Worm (Caenorhabditis elegans) whole organism, L4 larva: ENCODE measurements around the gene cyp-34A6.

ENCODE experiments used
- D1046.2 ChIP-seq: fragments of 200-800 bp; sonication (Bioruptor generic); IDR thresholded peaks from 2 replicates; pipeline ENCODE4 v1.3.6; 2022; ENCODE audit warnings: missing genetic modification characterization, missing compliant biosample characterization
- F10B5.3 ChIP-seq: sonication (generic microtip); optimal IDR thresholded peaks from 2 replicates; lab custom pipeline; 2016; ENCODE audit warnings: mild to moderate bottlenecking, missing genetic modification characterization, missing compliant biosample characterization
- F26F4.8 ChIP-seq: fragments of 200-800 bp; sonication (Bioruptor generic); conservative IDR thresholded peaks from 2 replicates; pipeline ENCODE4 v1.3.6; 2022; ENCODE audit warnings: missing genetic modification characterization, missing compliant biosample characterization
- T26A8.4 ChIP-seq: fragments of 200-800 bp; sonication (Bioruptor generic); IDR thresholded peaks from 2 replicates; pipeline ENCODE4 v1.3.6; 2022; ENCODE audit warnings: missing genetic modification characterization, missing compliant biosample characterization
- Y48G9A.11 ChIP-seq: fragments of 200-800 bp; sonication (Bioruptor generic); IDR thresholded peaks from 2 replicates; pipeline ENCODE4 v1.3.6; 2022; ENCODE audit warnings: missing genetic modification reagents, missing genetic modification characterization, missing compliant biosample characterization
- ZK337.2 ChIP-seq: fragments of 200-800 bp; sonication (Bioruptor generic); IDR thresholded peaks from 2 replicates; pipeline ENCODE4 v1.3.6; 2022; ENCODE audit warnings: missing genetic modification reagents, missing genetic modification characterization, missing compliant biosample characterization
- ZK546.5 ChIP-seq, 2 experiments: sonication (generic microtip); optimal IDR thresholded peaks; 2 replicates each; lab custom pipeline; 2017; ENCODE audit warnings: missing biosample characterization in 2 of 2, missing genetic modification characterization in 2 of 2
- aly-2 ChIP-seq: sonication (generic microtip); optimal IDR thresholded peaks from 2 replicates; lab custom pipeline; 2018; ENCODE audit warnings: missing biosample characterization, missing genetic modification characterization
- arid-1 ChIP-seq: fragments of 200-800 bp; sonication (Bioruptor generic); conservative IDR thresholded peaks from 2 replicates; pipeline ENCODE4 v1.3.6; 2022; ENCODE audit warnings: missing genetic modification reagents, missing genetic modification characterization, missing compliant biosample characterization
- attf-4 ChIP-seq: sonication (generic microtip); optimal IDR thresholded peaks from 3 replicates; lab custom pipeline; 2017; ENCODE audit warnings: missing biosample characterization, missing genetic modification characterization
- ceh-28 ChIP-seq: fragments of 150-350 bp; optimal IDR thresholded peaks from 2 replicates; lab custom pipeline; 2014; ENCODE audit warnings: missing biosample characterization, missing genetic modification reagents, missing genetic modification characterization
- ceh-44 ChIP-seq: fragments of 200-800 bp; sonication (Bioruptor generic); IDR thresholded peaks from 2 replicates; pipeline ENCODE4 v1.3.6; 2022; ENCODE audit warnings: missing genetic modification reagents, missing genetic modification characterization, missing compliant biosample characterization
- ceh-62 ChIP-seq: sonication (generic microtip); optimal IDR thresholded peaks from 2 replicates; lab custom pipeline; 2017; ENCODE audit warnings: missing biosample characterization, missing genetic modification characterization
- daf-12 ChIP-seq: fragments of 150-350 bp; optimal IDR thresholded peaks from 2 replicates; lab custom pipeline; 2014; ENCODE audit warnings: missing biosample characterization, missing genetic modification reagents, missing genetic modification characterization
- daf-19 ChIP-seq: fragments of 200-800 bp; sonication (Bioruptor generic); conservative IDR thresholded peaks from 2 replicates; pipeline ENCODE4 v1.3.6; 2022; ENCODE audit warnings: missing genetic modification characterization, missing compliant biosample characterization
- daf-8 ChIP-seq: fragments of 200-800 bp; sonication (Bioruptor generic); IDR thresholded peaks from 2 replicates; pipeline ENCODE4 v1.3.6; 2022; ENCODE audit warnings: missing genetic modification characterization, missing compliant biosample characterization
- dmd-8 ChIP-seq: fragments of 200-800 bp; sonication (Bioruptor generic); IDR thresholded peaks from 2 replicates; pipeline ENCODE4 v1.3.6; 2022; ENCODE audit warnings: missing genetic modification characterization, missing compliant biosample characterization
- duxl-1 ChIP-seq: sonication (generic microtip); optimal IDR thresholded peaks from 2 replicates; lab custom pipeline; 2016; ENCODE audit warnings: mild to moderate bottlenecking, missing genetic modification characterization, moderate library complexity, missing compliant biosample characterization; ENCODE audit not compliant: poor library complexity
- dve-1 ChIP-seq: sonication (generic microtip); optimal IDR thresholded peaks from 2 replicates; lab custom pipeline; 2017; ENCODE audit warnings: antibody characterized with exemption, mild to moderate bottlenecking, missing genetic modification characterization, missing compliant biosample characterization; ENCODE audit not compliant: insufficient read depth
- fos-1 ChIP-seq: fragments of 150-350 bp; optimal IDR thresholded peaks from 2 replicates; lab custom pipeline; 2014; ENCODE audit warnings: missing biosample characterization, missing genetic modification characterization
- hmg-1.1 ChIP-seq: fragments of 200-800 bp; sonication (Bioruptor generic); IDR thresholded peaks from 2 replicates; pipeline ENCODE4 v1.3.6; 2022; ENCODE audit warnings: missing genetic modification reagents, missing genetic modification characterization, missing compliant biosample characterization
- jun-1 ChIP-seq: fragments of 150-350 bp; optimal IDR thresholded peaks from 2 replicates; lab custom pipeline; 2014; ENCODE audit warnings: missing biosample characterization, missing genetic modification reagents, missing genetic modification characterization
- lim-7 ChIP-seq: fragments of 200-800 bp; sonication (Bioruptor generic); IDR thresholded peaks from 2 replicates; pipeline ENCODE4 v1.3.6; 2022; ENCODE audit warnings: missing genetic modification characterization, missing compliant biosample characterization
- lin-15B ChIP-seq: fragments of 150-350 bp; sonication (generic microtip); optimal IDR thresholded peaks from 3 replicates; lab custom pipeline; 2014; ENCODE audit warnings: missing biosample characterization, missing genetic modification characterization
- lin-29 ChIP-seq: fragments of 200-800 bp; sonication (Bioruptor generic); IDR thresholded peaks from 2 replicates; pipeline ENCODE4 v1.3.6; 2022; ENCODE audit warnings: missing genetic modification reagents, missing genetic modification characterization, missing compliant biosample characterization
- lsy-2 ChIP-seq, 2 experiments: fragments of 150-350 bp in 1 of 2; sonication (generic microtip) in 1 of 2; optimal IDR thresholded peaks; 2 replicates each; lab custom pipeline; 2014 to 2017; ENCODE audit warnings: missing biosample characterization in 2 of 2, missing genetic modification characterization in 2 of 2
- mep-1 ChIP-seq: fragments of 150-350 bp; sonication (generic microtip); optimal IDR thresholded peaks from 3 replicates; lab custom pipeline; 2014; ENCODE audit warnings: missing biosample characterization, missing genetic modification characterization
- mes-2 ChIP-seq: sonication (generic microtip); optimal IDR thresholded peaks from 2 replicates; lab custom pipeline; 2016; ENCODE audit warnings: missing genotype, mild to moderate bottlenecking, missing genetic modification characterization, missing compliant biosample characterization; ENCODE audit not compliant: poor library complexity, severe bottlenecking
- nhr-102 ChIP-seq: sonication (generic microtip); optimal IDR thresholded peaks from 2 replicates; lab custom pipeline; 2016; ENCODE audit warnings: mild to moderate bottlenecking, missing genetic modification characterization, moderate library complexity, missing compliant biosample characterization
- nhr-111 ChIP-seq: fragments of 200-800 bp; sonication (Bioruptor generic); optimal IDR thresholded peaks from 2 replicates; lab custom pipeline; 2018; ENCODE audit warnings: mild to moderate bottlenecking, missing genetic modification characterization, missing compliant biosample characterization
- nhr-237 ChIP-seq: sonication (generic microtip); optimal IDR thresholded peaks from 2 replicates; lab custom pipeline; 2017; ENCODE audit warnings: missing biosample characterization, missing genetic modification characterization
- nhr-28 ChIP-seq: fragments of 150-350 bp; optimal IDR thresholded peaks from 2 replicates; lab custom pipeline; 2014; ENCODE audit warnings: missing biosample characterization, missing genetic modification characterization
- nhr-41 ChIP-seq: fragments of 200-800 bp; sonication (Bioruptor generic); IDR thresholded peaks from 2 replicates; pipeline ENCODE4 v1.3.6; 2022; ENCODE audit warnings: missing genetic modification reagents, missing genetic modification characterization, missing compliant biosample characterization
- nhr-42 ChIP-seq: fragments of 200-800 bp; sonication (Bioruptor generic); IDR thresholded peaks from 2 replicates; pipeline ENCODE4 v1.3.6; 2022; ENCODE audit warnings: missing genetic modification characterization, missing compliant biosample characterization
- nhr-6 ChIP-seq: fragments of 150-350 bp; optimal IDR thresholded peaks from 2 replicates; lab custom pipeline; 2014; ENCODE audit warnings: missing biosample characterization, missing genetic modification characterization
- pha-4 ChIP-seq, 2 experiments: fragments of 150-350 bp in 1 of 2; fragments of 200-800 bp in 1 of 2; sonication (Bioruptor generic) in 1 of 2; IDR thresholded peaks in 1 of 2; optimal IDR thresholded peaks in 1 of 2; 2 replicates each; pipeline versions ENCODE4 v1.3.6 to Lab custom; 2014 to 2022; ENCODE audit warnings: missing genetic modification characterization in 2 of 2, missing genetic modification reagents in 2 of 2, missing biosample characterization in 1 of 2, missing compliant biosample characterization in 1 of 2
- php-3 ChIP-seq: fragments of 200-800 bp; sonication (Bioruptor generic); IDR thresholded peaks from 2 replicates; pipeline ENCODE4 v1.3.6; 2022; ENCODE audit warnings: missing genetic modification reagents, missing genetic modification characterization, missing compliant biosample characterization
- saeg-2 ChIP-seq: fragments of 200-800 bp; sonication (Bioruptor generic); IDR thresholded peaks from 2 replicates; pipeline ENCODE4 v1.3.6; 2022; ENCODE audit warnings: missing genetic modification reagents, missing genetic modification characterization, missing compliant biosample characterization
- sdz-12 ChIP-seq: fragments of 200-800 bp; sonication (Bioruptor generic); optimal IDR thresholded peaks from 2 replicates; lab custom pipeline; 2018; ENCODE audit warnings: mild to moderate bottlenecking, missing genetic modification characterization, missing compliant biosample characterization
- snpc-4 ChIP-seq: fragments of 150-350 bp; optimal IDR thresholded peaks from 2 replicates; lab custom pipeline; 2014; ENCODE audit warnings: missing biosample characterization, missing genetic modification characterization
- spr-1 ChIP-seq: sonication (generic microtip); optimal IDR thresholded peaks from 2 replicates; lab custom pipeline; 2016; ENCODE audit warnings: mild to moderate bottlenecking, missing genetic modification characterization, missing compliant biosample characterization
- unc-130 ChIP-seq: sonication (generic microtip); optimal IDR thresholded peaks from 2 replicates; lab custom pipeline; 2016; ENCODE audit warnings: missing genetic modification reagents, missing genetic modification characterization, missing compliant biosample characterization
- unc-62 ChIP-seq, 3 experiments: fragments of 150-350 bp in 1 of 3; sonication (generic microtip); optimal IDR thresholded peaks in 2 of 3; peaks in 1 of 3; 1 replicate in 1 of 3; 2 replicates in 2 of 3; lab custom pipeline; 2014 to 2017; ENCODE audit warnings: missing biosample characterization in 3 of 3, missing genetic modification characterization in 3 of 3, missing genetic modification reagents in 3 of 3, missing genotype in 1 of 3
- zfp-2 ChIP-seq: sonication (generic microtip); optimal IDR thresholded peaks from 2 replicates; lab custom pipeline; 2016; ENCODE audit warnings: mild to moderate bottlenecking, missing genetic modification characterization, missing compliant biosample characterization
- zip-11 ChIP-seq: fragments of 200-800 bp; sonication (Bioruptor generic); IDR thresholded peaks from 2 replicates; pipeline ENCODE4 v1.3.6; 2022; ENCODE audit warnings: missing genetic modification characterization, missing compliant biosample characterization
- ztf-11 ChIP-seq: fragments of 150-350 bp; optimal IDR thresholded peaks from 2 replicates; lab custom pipeline; 2014; ENCODE audit warnings: missing biosample characterization, missing genetic modification characterization

cyp-34A6 gene

DNA sequence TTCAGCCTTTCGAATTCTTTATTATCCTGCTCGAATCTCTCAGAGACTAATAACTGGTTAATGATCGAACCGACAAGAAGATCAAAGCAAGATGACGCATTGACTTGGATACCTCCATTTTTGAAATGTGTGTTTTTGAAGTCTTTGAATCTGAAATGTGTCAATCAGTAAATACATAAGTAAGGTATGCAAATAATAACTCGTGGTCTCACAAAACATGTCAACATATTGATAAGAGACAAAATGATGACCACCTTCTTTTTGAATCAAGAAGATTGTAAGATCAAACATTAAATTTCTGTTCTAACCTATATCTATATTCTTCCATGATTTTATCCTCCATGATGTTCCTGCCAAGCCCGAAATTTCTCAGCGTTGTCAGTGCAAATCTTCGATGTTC, 8.5 kb upstream of the cyp-34A6 start (continued):
- no peak for TF ChIP-seq F10B5.3 (tag; lab: Kevin White, UChicago)
- TF ChIP-seq duxl-1 (tag; lab: Kevin White, UChicago): no peak
- no peak for TF ChIP-seq unc-130 (GFP tag; lab: Kevin White, UChicago)
- no peak for TF ChIP-seq fos-1 (tag; lab: Kevin White, UChicago)
- no peak for TF ChIP-seq attf-4
- no peak for TF ChIP-seq daf-8 (GFP tag; lab: Robert Waterston, UW)
- peak; percentile 47 for TF ChIP-seq dve-1 (tag; lab: Kevin White, UChicago)
- TF ChIP-seq jun-1 (tag; lab: Kevin White, UChicago): no peak
- no peak for TF ChIP-seq aly-2 (tag; lab: Kevin White, UChicago)
- TF ChIP-seq nhr-237 (tag; lab: Kevin White, UChicago): no peak
- TF ChIP-seq nhr-6 (tag; lab: Kevin White, UChicago): no peak
- no peak for TF ChIP-seq sdz-12
- no peak for TF ChIP-seq nhr-42 (GFP tag; lab: Robert Waterston, UW)
- TF ChIP-seq nhr-28 (tag; lab: Kevin White, UChicago): peak; percentile 75
- no peak for TF ChIP-seq lim-7 (GFP tag; lab: Robert Waterston, UW)
- TF ChIP-seq nhr-102 (tag; lab: Kevin White, UChicago): peak; percentile 3
- TF ChIP-seq ceh-28 (tag; lab: Kevin White, UChicago): no peak
- no peak for TF ChIP-seq hmg-1.1 (GFP tag; lab: Robert Waterston, UW)
- TF ChIP-seq ztf-11 (tag; lab: Kevin White, UChicago): no peak
- TF ChIP-seq ceh-44: no peak
- TF ChIP-seq snpc-4: no peak
- no peak for TF ChIP-seq T26A8.4

DNA sequence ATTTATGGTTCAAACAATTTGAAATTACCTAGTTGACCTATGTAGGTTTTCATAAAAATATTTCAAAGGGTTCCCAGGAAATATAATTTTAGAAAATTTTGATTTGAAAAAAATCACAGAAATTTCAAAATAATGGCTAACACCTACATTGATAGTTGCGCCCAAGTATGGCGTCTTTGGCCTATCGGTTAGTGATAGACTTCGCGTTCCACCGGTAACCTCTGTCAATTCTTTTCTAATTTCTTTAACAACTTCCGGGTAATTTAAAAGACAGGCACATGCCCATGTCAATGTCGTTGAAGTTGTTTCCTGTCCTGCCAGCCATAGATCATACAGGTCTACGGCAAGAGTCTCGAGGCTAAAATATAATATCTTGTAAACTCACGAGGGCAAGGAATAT, 7.8 kb upstream of the cyp-34A6 start:
- TF ChIP-seq nhr-41 (GFP tag; lab: Robert Waterston, UW) (no peak), nhr-111 (GFP tag; lab: Kevin White, UChicago) (no peak), ZK546.5 (tag; optimal IDR thresholded peaks at IDR 0.05; lab: Kevin White, UChicago) (no peak), unc-62 (GFP tag; optimal IDR thresholded peaks at IDR 0.05 in 1 of 2; lab: Kevin White, UChicago) (peak in 1 of 2 experiments; percentile 95), unc-62 (tag; optimal IDR thresholded peaks at IDR 0.05; lab: Kevin White, UChicago) (no peak), snpc-4 (no peak), dmd-8 (GFP tag; lab: Robert Waterston, UW) (no peak)

DNA sequence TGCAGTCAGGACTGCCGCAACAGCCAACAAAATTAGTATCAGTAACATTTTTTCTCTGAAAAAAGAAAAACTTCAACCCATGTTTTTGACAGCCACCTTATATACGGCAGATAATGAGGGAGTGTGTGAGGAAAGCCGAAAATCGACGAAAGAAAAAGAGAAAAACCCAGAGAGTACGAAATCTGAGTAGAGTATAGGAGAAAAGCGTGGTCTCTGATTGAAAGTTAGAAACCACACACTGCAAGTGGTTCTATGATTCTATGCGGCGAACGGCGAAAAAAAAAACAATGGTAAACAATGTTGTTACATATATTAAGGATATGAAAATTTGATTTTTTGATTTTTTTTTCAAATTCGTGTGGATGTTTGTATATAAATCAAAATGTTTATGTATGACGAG, 6.6 kb upstream of the cyp-34A6 start, which contains the start of gene cyp-34A8:
cyp-34A8 (minus strand) TSS at position 62 of the 400 bp plus-strand sequence.
- TF ChIP-seq zip-11 (GFP tag; lab: Robert Waterston, UW) (no peak), mes-2 (tag; lab: Kevin White, UChicago) (no peak), ceh-62 (tag; lab: Kevin White, UChicago) (no peak), T26A8.4 (no peak), lsy-2 (tag; optimal IDR thresholded peaks at IDR 0.05; lab: Kevin White, UChicago) (no peak), arid-1 (GFP tag; lab: Robert Waterston, UW) (no peak), php-3 (GFP tag; lab: Robert Waterston, UW) (no peak), ZK546.5 (tag; optimal IDR thresholded peaks at IDR 0.05; lab: Kevin White, UChicago) (no peak), daf-19 (GFP tag; lab: Robert Waterston, UW) (no peak), pha-4 (GFP tag; IDR thresholded peaks at IDR 0.05; lab: Robert Waterston, UW) (no peak), pha-4 (tag; optimal IDR thresholded peaks at IDR 0.05; lab: Kevin White, UChicago) (no peak), nhr-237 (tag; lab: Kevin White, UChicago) (no peak), F26F4.8 (GFP tag; lab: Robert Waterston, UW) (no peak), dve-1 (tag; lab: Kevin White, UChicago) (peak; percentile 57), daf-12 (no peak), ceh-28 (tag; lab: Kevin White, UChicago) (no peak), spr-1 (tag; lab: Kevin White, UChicago) (no peak), lin-29 (no peak), snpc-4 (no peak), daf-8 (GFP tag; lab: Robert Waterston, UW) (no peak), unc-62 (GFP tag; optimal IDR thresholded peaks at IDR 0.05 in 1 of 2; lab: Kevin White, UChicago) (no peak), unc-62 (tag; optimal IDR thresholded peaks at IDR 0.05; lab: Kevin White, UChicago) (no peak), zfp-2 (tag; lab: Kevin White, UChicago) (no peak), mep-1 (tag; lab: Kevin White, UChicago) (no peak), saeg-2 (no peak), ZK337.2 (GFP tag; lab: Robert Waterston, UW) (no peak), nhr-102 (tag; lab: Kevin White, UChicago) (peak; percentile 24), D1046.2 (GFP tag; lab: Robert Waterston, UW) (no peak), Y48G9A.11 (GFP tag; lab: Robert Waterston, UW) (no peak), F10B5.3 (tag; lab: Kevin White, UChicago) (no peak), lin-15B (no peak)
